Worm (Caenorhabditis elegans) whole organism, L4 larva: Measurements from ENCODE around the gene ndub-5.

Experiments used
- F10B5.3 ChIP-seq: sonication (generic microtip); optimal IDR thresholded peaks from 2 replicates; lab custom pipeline; 2016; ENCODE audit warnings: mild to moderate bottlenecking, missing genetic modification characterization, missing compliant biosample characterization
- R02D3.7 ChIP-seq: fragments of 150-350 bp; sonication (generic microtip); optimal IDR thresholded peaks from 3 replicates; lab custom pipeline; 2014; ENCODE audit warnings: missing biosample characterization, missing genetic modification characterization
- T20F7.1 ChIP-seq: fragments of 200-800 bp; sonication (Bioruptor generic); optimal IDR thresholded peaks from 2 replicates; lab custom pipeline; 2018; ENCODE audit warnings: mild to moderate bottlenecking, missing genetic modification characterization, missing compliant biosample characterization
- Y48G9A.11 ChIP-seq: fragments of 200-800 bp; sonication (Bioruptor generic); IDR thresholded peaks from 2 replicates; pipeline ENCODE4 v1.3.6; 2022; ENCODE audit warnings: missing genetic modification reagents, missing genetic modification characterization, missing compliant biosample characterization
- ZK546.5 ChIP-seq, 2 experiments: sonication (generic microtip); optimal IDR thresholded peaks; 2 replicates each; lab custom pipeline; 2017; ENCODE audit warnings: missing biosample characterization in 2 of 2, missing genetic modification characterization in 2 of 2
- aha-1 ChIP-seq: fragments of 150-350 bp; peaks from one replicate; lab custom pipeline; 2014; ENCODE audit warnings: missing biosample characterization, missing genetic modification characterization
- aly-2 ChIP-seq: sonication (generic microtip); optimal IDR thresholded peaks from 2 replicates; lab custom pipeline; 2018; ENCODE audit warnings: missing biosample characterization, missing genetic modification characterization
- ceh-28 ChIP-seq: fragments of 150-350 bp; optimal IDR thresholded peaks from 2 replicates; lab custom pipeline; 2014; ENCODE audit warnings: missing biosample characterization, missing genetic modification reagents, missing genetic modification characterization
- ceh-44 ChIP-seq: fragments of 200-800 bp; sonication (Bioruptor generic); IDR thresholded peaks from 2 replicates; pipeline ENCODE4 v1.3.6; 2022; ENCODE audit warnings: missing genetic modification reagents, missing genetic modification characterization, missing compliant biosample characterization
- ctbp-1 ChIP-seq: fragments of 200-800 bp; sonication (Bioruptor generic); IDR thresholded peaks from 2 replicates; pipeline ENCODE4 v1.3.6; 2022; ENCODE audit warnings: missing genetic modification reagents, missing genetic modification characterization, missing compliant biosample characterization
- daf-16 ChIP-seq, 3 experiments: sonication (generic microtip); optimal IDR thresholded peaks; 2 replicates each; lab custom pipeline; 2016 to 2017; ENCODE audit warnings: missing genetic modification characterization in 3 of 3, missing genetic modification reagents in 3 of 3, mild to moderate bottlenecking in 2 of 3, missing compliant biosample characterization in 2 of 3, missing biosample characterization in 1 of 3, moderate library complexity in 1 of 3
- daf-19 ChIP-seq: fragments of 200-800 bp; sonication (Bioruptor generic); conservative IDR thresholded peaks from 2 replicates; pipeline ENCODE4 v1.3.6; 2022; ENCODE audit warnings: missing genetic modification characterization, missing compliant biosample characterization
- egl-27 ChIP-seq: sonication (generic microtip); optimal IDR thresholded peaks from 3 replicates; lab custom pipeline; 2017; ENCODE audit warnings: missing biosample characterization, missing genetic modification reagents, missing genetic modification characterization
- egl-43 ChIP-seq: fragments of 200-800 bp; sonication (Bioruptor generic); IDR thresholded peaks from 2 replicates; pipeline ENCODE4 v1.3.6; 2022; ENCODE audit warnings: missing genetic modification reagents, missing genetic modification characterization, missing compliant biosample characterization
- fkh-10 ChIP-seq: fragments of 150-350 bp; optimal IDR thresholded peaks from 2 replicates; lab custom pipeline; 2014; ENCODE audit warnings: missing biosample characterization, missing genetic modification reagents, missing genetic modification characterization
- fos-1 ChIP-seq: fragments of 150-350 bp; optimal IDR thresholded peaks from 2 replicates; lab custom pipeline; 2014; ENCODE audit warnings: missing biosample characterization, missing genetic modification characterization
- gei-8 ChIP-seq: fragments of 200-800 bp; sonication (Bioruptor generic); optimal IDR thresholded peaks from 2 replicates; lab custom pipeline; 2018; ENCODE audit warnings: mild to moderate bottlenecking, missing genetic modification characterization, missing compliant biosample characterization
- hif-1 ChIP-seq, 2 experiments: sonication (generic microtip); optimal IDR thresholded peaks; 2 replicates each; lab custom pipeline; 2016 to 2017; ENCODE audit warnings: missing compliant biosample characterization in 2 of 2, missing genetic modification characterization in 2 of 2, missing genetic modification reagents in 2 of 2, missing genotype in 2 of 2, mild to moderate bottlenecking in 1 of 2
- hlh-11 ChIP-seq: fragments of 200-800 bp; sonication (Bioruptor generic); optimal IDR thresholded peaks from 2 replicates; lab custom pipeline; 2018; ENCODE audit warnings: mild to moderate bottlenecking, missing genetic modification characterization, missing compliant biosample characterization
- hlh-30 ChIP-seq: sonication (generic microtip); optimal IDR thresholded peaks from 2 replicates; lab custom pipeline; 2017; ENCODE audit warnings: antibody characterized with exemption, mild to moderate bottlenecking, missing genetic modification characterization, missing compliant biosample characterization; ENCODE audit not compliant: insufficient read depth
- hmg-1.1 ChIP-seq: fragments of 200-800 bp; sonication (Bioruptor generic); IDR thresholded peaks from 2 replicates; pipeline ENCODE4 v1.3.6; 2022; ENCODE audit warnings: missing genetic modification reagents, missing genetic modification characterization, missing compliant biosample characterization
- lin-1 ChIP-seq: fragments of 200-800 bp; sonication (Bioruptor generic); IDR thresholded peaks from 2 replicates; pipeline ENCODE4 v1.3.6; 2022; ENCODE audit warnings: missing genetic modification reagents, missing genetic modification characterization, missing compliant biosample characterization
- lin-13 ChIP-seq: fragments of 150-350 bp; optimal IDR thresholded peaks from 2 replicates; lab custom pipeline; 2014; ENCODE audit warnings: missing biosample characterization, missing genetic modification reagents, missing genetic modification characterization
- lin-29 ChIP-seq: fragments of 200-800 bp; sonication (Bioruptor generic); IDR thresholded peaks from 2 replicates; pipeline ENCODE4 v1.3.6; 2022; ENCODE audit warnings: missing genetic modification reagents, missing genetic modification characterization, missing compliant biosample characterization
- lsy-2 ChIP-seq, 2 experiments: fragments of 150-350 bp in 1 of 2; sonication (generic microtip) in 1 of 2; optimal IDR thresholded peaks; 2 replicates each; lab custom pipeline; 2014 to 2017; ENCODE audit warnings: missing biosample characterization in 2 of 2, missing genetic modification characterization in 2 of 2
- mep-1 ChIP-seq: fragments of 150-350 bp; sonication (generic microtip); optimal IDR thresholded peaks from 3 replicates; lab custom pipeline; 2014; ENCODE audit warnings: missing biosample characterization, missing genetic modification characterization
- nhr-102 ChIP-seq: sonication (generic microtip); optimal IDR thresholded peaks from 2 replicates; lab custom pipeline; 2016; ENCODE audit warnings: mild to moderate bottlenecking, missing genetic modification characterization, moderate library complexity, missing compliant biosample characterization
- nhr-28 ChIP-seq: fragments of 150-350 bp; optimal IDR thresholded peaks from 2 replicates; lab custom pipeline; 2014; ENCODE audit warnings: missing biosample characterization, missing genetic modification characterization
- nhr-48 ChIP-seq: sonication (generic microtip); optimal IDR thresholded peaks from 2 replicates; lab custom pipeline; 2016; ENCODE audit warnings: mild to moderate bottlenecking, missing genetic modification characterization, missing compliant biosample characterization
- pha-4 ChIP-seq, 2 experiments: fragments of 150-350 bp in 1 of 2; fragments of 200-800 bp in 1 of 2; sonication (Bioruptor generic) in 1 of 2; IDR thresholded peaks in 1 of 2; optimal IDR thresholded peaks in 1 of 2; 2 replicates each; pipeline versions ENCODE4 v1.3.6 to Lab custom; 2014 to 2022; ENCODE audit warnings: missing genetic modification characterization in 2 of 2, missing genetic modification reagents in 2 of 2, missing biosample characterization in 1 of 2, missing compliant biosample characterization in 1 of 2
- php-3 ChIP-seq: fragments of 200-800 bp; sonication (Bioruptor generic); IDR thresholded peaks from 2 replicates; pipeline ENCODE4 v1.3.6; 2022; ENCODE audit warnings: missing genetic modification reagents, missing genetic modification characterization, missing compliant biosample characterization
- rbr-2 ChIP-seq: sonication (generic microtip); optimal IDR thresholded peaks from 2 replicates; lab custom pipeline; 2016; ENCODE audit warnings: missing genotype, missing genetic modification characterization, missing compliant biosample characterization
- sdz-12 ChIP-seq: fragments of 200-800 bp; sonication (Bioruptor generic); optimal IDR thresholded peaks from 2 replicates; lab custom pipeline; 2018; ENCODE audit warnings: mild to moderate bottlenecking, missing genetic modification characterization, missing compliant biosample characterization
- unc-62 ChIP-seq, 3 experiments: fragments of 150-350 bp in 1 of 3; sonication (generic microtip); optimal IDR thresholded peaks in 2 of 3; peaks in 1 of 3; 1 replicate in 1 of 3; 2 replicates in 2 of 3; lab custom pipeline; 2014 to 2017; ENCODE audit warnings: missing biosample characterization in 3 of 3, missing genetic modification characterization in 3 of 3, missing genetic modification reagents in 3 of 3, missing genotype in 1 of 3
- zag-1 ChIP-seq: fragments of 150-350 bp; optimal IDR thresholded peaks from 2 replicates; lab custom pipeline; 2014; ENCODE audit warnings: missing biosample characterization, missing genetic modification characterization
- zip-11 ChIP-seq: fragments of 200-800 bp; sonication (Bioruptor generic); IDR thresholded peaks from 2 replicates; pipeline ENCODE4 v1.3.6; 2022; ENCODE audit warnings: missing genetic modification characterization, missing compliant biosample characterization
- ztf-7 ChIP-seq: fragments of 150-350 bp; optimal IDR thresholded peaks from 2 replicates; lab custom pipeline; 2014; ENCODE audit warnings: missing biosample characterization, missing genetic modification characterization

The ndub-5 gene

DNA sequence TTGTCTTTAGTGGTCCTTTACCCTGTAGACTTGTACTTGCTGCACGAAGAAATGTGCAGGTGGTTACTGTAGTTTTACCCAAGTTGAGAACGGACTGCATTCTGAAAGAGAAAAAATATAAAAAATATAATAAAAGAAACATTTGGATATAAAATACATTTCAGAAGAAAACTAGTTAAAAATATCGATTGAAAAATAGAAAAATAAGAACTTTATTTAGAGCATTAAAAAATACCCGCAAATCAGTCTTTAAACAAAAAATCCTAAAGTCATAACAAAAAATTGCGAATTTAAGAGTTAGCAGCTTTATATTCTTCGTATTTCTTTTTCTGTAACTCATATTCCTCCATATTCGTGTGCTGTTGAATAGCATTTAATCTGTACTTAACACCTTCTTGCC lies 22.3 kb downstream of the ndub-5 start, which contains the start of gene C25H3.7:
Gene C25H3.7 (minus strand): TSS at position 101 of the 400 bp plus-strand sequence.
- TF ChIP-seq R02D3.7 (tag; lab: Kevin White, UChicago) (no peak), aha-1 (tag; lab: Kevin White, UChicago) (peak; percentile 50)
- TF ChIP-seq, all 104 proteins: peak for 1

DNA sequence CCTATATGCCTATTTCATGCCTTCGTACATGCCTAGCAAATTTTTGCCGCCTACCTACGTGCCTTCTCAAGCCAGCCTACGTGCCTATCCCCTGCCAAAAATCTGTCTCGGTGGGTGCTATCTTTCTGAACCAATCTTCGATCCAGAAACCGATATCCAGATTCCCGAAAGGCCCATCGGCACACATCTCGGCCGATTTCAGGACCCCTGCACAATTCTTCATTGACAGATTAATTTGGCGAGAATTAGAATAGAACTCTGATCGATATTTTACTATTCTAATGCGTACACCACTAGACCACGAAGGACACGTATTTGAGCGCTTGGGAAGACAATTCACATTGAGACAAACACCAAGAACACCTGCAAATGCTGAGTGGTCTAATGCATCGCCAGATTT lies 23.6 kb downstream of the ndub-5 start:
- TF ChIP-seq php-3 = no peak
- no peak for TF ChIP-seq zag-1
- TF ChIP-seq ZK546.5 (tag; optimal IDR thresholded peaks at IDR 0.05; lab: Kevin White, UChicago) = no peak
- TF ChIP-seq rbr-2 = no peak
- no peak for TF ChIP-seq gei-8 (GFP tag; lab: Kevin White, UChicago)

DNA sequence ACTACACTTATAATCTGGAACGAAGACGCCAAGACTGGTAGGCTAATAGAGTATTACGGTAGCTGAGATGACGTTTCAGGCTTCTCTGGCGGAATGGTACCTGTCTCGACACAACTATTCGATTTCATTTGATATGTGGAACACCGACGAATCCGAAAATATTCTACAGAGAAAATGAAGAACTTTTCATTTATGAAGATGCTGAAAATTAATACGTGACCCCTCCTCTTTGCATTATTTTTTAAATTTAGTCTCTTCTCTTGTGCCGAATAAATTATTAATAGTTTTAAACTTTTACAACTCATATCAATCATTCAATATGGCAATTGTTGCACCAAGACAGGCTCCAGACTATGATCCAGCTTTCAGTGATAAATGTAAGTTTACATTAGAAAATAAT lies 25.2 kb downstream of the ndub-5 start, which contains the start of gene C25H3.16:
Gene C25H3.16 (plus strand): TSS at position 301 of the 400 bp plus-strand sequence.
- TF ChIP-seq T20F7.1 (GFP tag; lab: Kevin White, UChicago) (no peak), egl-43 (GFP tag; lab: Robert Waterston, UW) (no peak), nhr-28 (tag; lab: Kevin White, UChicago) (no peak), pha-4 (GFP tag; IDR thresholded peaks at IDR 0.05; lab: Robert Waterston, UW) (no peak), pha-4 (tag; optimal IDR thresholded peaks at IDR 0.05; lab: Kevin White, UChicago) (no peak), fkh-10 (GFP tag; lab: Kevin White, UChicago) (no peak), lin-13 (GFP tag; lab: Kevin White, UChicago) (no peak), nhr-102 (no peak), daf-19 (GFP tag; lab: Robert Waterston, UW) (no peak), zip-11 (GFP tag; lab: Robert Waterston, UW) (no peak), egl-27 (tag; lab: Kevin White, UChicago) (no peak), ceh-44 (GFP tag; lab: Robert Waterston, UW) (no peak), hif-1 (tag; optimal IDR thresholded peaks at IDR 0.05; lab: Kevin White, UChicago) (no peak), lin-1 (GFP tag; lab: Robert Waterston, UW) (no peak), ceh-28 (tag; lab: Kevin White, UChicago) (no peak), hmg-1.1 (GFP tag; lab: Robert Waterston, UW) (no peak), zag-1 (no peak), aly-2 (tag; lab: Kevin White, UChicago) (no peak), lin-29 (GFP tag; lab: Robert Waterston, UW) (no peak), ctbp-1 (GFP tag; lab: Robert Waterston, UW) (no peak)

DNA sequence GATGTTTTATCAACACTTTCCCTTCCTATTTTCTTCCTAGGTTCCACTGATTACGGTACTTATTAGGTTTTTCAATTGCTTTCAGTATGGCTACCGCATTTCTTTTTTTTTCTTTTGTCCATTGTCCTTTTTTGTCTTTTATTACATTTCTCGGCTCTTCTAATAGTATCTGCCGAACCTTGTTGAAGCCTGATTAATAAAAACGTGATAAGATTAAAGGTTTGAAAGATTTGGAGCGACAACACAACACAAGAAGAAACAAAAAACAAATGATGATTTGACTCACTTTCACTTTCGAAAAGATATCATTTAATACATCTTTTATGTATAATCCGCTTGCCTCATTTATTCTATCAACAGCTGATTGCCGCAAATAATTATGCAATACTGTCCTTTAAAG lies 26.1 kb downstream of the ndub-5 start, which contains the start of gene C25H3.15:
Gene C25H3.15 (plus strand): TSS at position 301 of the 400 bp plus-strand sequence.
- no peak for TF ChIP-seq ztf-7 (tag; lab: Kevin White, UChicago)
- no peak for TF ChIP-seq egl-43 (GFP tag; lab: Robert Waterston, UW)
- TF ChIP-seq F10B5.3 (tag; lab: Kevin White, UChicago) = no peak
- no peak for TF ChIP-seq fos-1
- no peak for TF ChIP-seq hlh-30
- no peak for TF ChIP-seq gei-8 (GFP tag; lab: Kevin White, UChicago)
- no peak for TF ChIP-seq aha-1 (tag; lab: Kevin White, UChicago)
- TF ChIP-seq daf-16 (GFP tag; optimal IDR thresholded peaks at IDR 0.05; lab: Kevin White, UChicago) = no peak
- TF ChIP-seq daf-16 (tag; optimal IDR thresholded peaks at IDR 0.05; lab: Kevin White, UChicago) = no peak

DNA sequence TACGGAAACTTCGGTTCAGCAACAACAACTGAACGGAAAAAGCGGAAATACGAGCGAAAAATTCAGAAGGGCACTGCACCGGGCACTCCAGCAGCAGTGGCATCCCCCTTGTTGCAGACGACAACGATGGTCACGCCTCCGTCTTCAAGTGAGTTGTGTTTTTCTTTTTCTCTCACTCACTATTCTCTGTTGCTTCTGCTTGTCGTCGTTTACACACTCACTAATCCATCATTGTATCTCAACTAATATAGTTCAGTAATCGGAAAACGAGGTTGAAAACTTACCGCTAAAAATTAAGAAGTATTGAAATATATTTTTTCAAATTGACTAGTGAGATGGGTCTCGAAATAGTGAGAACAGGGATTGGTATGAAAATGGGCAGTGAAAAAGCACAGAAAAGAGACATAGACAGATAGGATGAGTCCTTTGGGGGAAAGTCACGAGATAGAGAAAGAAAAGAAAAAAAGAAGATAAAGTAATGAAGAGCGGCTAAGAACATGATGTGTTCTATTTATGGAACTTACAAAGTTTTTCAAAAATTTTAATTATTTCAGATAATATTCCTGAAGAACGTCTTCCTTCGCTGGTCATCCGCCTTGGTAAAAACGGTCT lies 27.9 kb downstream of the ndub-5 start:
- TF ChIP-seq lsy-2 (tag; optimal IDR thresholded peaks at IDR 0.05; lab: Kevin White, UChicago) (peak in 1 of 2 experiments; percentile 50), mep-1 (tag; lab: Kevin White, UChicago) (peak; percentile 8), hlh-11 (no peak), rbr-2 (peak; percentile 13), sdz-12 (peak; percentile 5), aha-1 (tag; lab: Kevin White, UChicago) (peak; percentile 70), Y48G9A.11 (GFP tag; lab: Robert Waterston, UW) (0 out of 2 replicates have a peak, but pooled peaks have one; percentile 37), hlh-30 (peak; percentile 73), unc-62 (GFP tag; optimal IDR thresholded peaks at IDR 0.05 in 1 of 2; lab: Kevin White, UChicago) (peak in 1 of 2 experiments; percentile 91), unc-62 (tag; optimal IDR thresholded peaks at IDR 0.05; lab: Kevin White, UChicago) (no peak), nhr-48 (tag; lab: Kevin White, UChicago) (no peak)
